Worm (Caenorhabditis elegans): ENCODE results near the gene C10E2.5.

The C10E2.5 gene

DNA sequence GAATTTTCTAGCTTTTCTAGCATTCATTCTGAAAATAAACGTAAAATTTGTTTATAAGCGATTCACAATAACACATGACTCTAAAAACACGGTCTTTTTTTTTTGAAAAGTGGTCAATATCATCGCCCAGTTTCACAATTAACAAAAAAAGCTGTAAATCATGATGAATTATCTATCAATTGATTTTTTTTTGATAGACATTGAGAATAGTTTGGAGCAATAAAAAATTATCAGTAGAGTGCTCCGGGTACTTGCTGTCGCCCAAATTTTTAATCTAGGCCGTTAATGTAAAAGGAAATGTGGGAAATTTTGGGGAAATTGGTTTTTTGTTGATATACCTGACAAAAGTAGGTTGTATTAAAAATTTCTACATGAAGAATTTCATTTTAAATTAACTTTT lies 19.0 kb upstream of the C10E2.5 start:
- TF ChIP-seq nhr-80 (tag; optimal IDR thresholded peaks at IDR 0.05) (peak; percentile 46), F49E8.2 (tag; optimal IDR thresholded peaks at IDR 0.05; ENCODE audit: insufficient read depth) (no peak)

DNA sequence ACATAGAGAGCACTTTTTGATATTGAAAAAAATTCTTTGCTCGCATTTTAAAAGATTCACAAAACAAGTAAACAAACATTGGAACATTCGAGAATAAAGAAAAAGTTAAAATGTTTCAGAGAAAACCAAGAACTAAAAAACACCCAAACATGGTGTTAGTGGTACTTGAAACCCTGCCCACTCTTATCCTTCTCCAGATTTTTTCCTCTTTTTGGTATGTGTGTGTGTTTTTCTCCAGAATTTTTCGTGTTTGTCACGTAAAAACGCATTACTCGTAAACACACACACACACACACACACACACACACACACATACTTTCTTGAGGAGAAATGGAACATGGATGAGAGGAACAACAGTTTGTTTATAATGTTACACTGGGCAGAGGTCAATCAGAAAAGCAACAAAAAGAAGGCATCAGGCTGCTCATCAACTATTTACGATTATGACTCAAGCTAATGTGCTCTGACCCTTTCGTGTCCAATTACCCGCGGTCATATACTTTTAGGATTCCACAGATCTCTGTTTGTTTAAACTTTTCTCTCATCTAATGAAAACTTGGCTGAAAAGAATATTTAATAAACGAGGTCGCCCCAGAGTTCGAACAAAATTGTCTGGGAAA lies 17.8 kb upstream of the C10E2.5 start:
- peak; percentile 66 for TF ChIP-seq ceh-27 (GFP tag; optimal IDR thresholded peaks at IDR 0.05)
- TF ChIP-seq ceh-91 (GFP tag; IDR thresholded peaks at IDR 0.05), result no peak

DNA sequence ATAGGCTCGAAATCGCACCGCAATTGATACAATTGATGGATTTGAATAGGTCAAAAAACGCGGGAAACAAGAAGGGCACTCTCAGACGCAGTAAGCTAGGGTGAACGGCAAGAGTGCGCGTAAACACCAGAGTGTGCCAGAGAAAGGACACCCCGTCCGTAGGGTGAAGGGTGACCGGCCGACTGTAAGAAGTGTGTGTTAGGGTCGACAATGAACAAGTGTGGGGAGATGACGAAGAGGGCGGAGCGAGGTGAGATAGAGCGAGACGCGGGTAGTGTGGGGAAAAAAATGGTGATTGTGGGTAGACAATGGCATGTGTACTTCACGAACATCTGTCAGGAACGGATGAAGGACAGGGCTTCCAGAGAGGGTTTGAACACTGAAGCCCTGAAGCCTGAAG lies 16.5 kb upstream of the C10E2.5 start:
- 0 out of 2 replicates have a peak, but pooled peaks have one; percentile 28 for TF ChIP-seq dox-1 (GFP tag; IDR thresholded peaks at IDR 0.05)
- 0 out of 2 replicates have a peak, but pooled peaks have one; percentile 25 for TF ChIP-seq K11D2.4 (GFP tag; IDR thresholded peaks at IDR 0.05)
- TF ChIP-seq aptf-2 (GFP tag; conservative IDR thresholded peaks at IDR 0.05), result no peak
- peak; percentile 44; the same call in 1 of the 2 replicates for TF ChIP-seq zfh-2 (GFP tag; conservative IDR thresholded peaks at IDR 0.05)
- TF ChIP-seq mel-28 (tag; optimal IDR thresholded peaks at IDR 0.05; ENCODE audit: borderline replicate concordance), result no peak
- 0 out of 2 replicates have a peak, but pooled peaks have one; percentile 29 for TF ChIP-seq Y95B8A.8 (GFP tag; IDR thresholded peaks at IDR 0.05)
- no peak; the same call in 1 of the 2 replicates for TF ChIP-seq hmg-1.2 (GFP tag; IDR thresholded peaks at IDR 0.05)
- no peak for TF ChIP-seq tbx-9 (tag; optimal IDR thresholded peaks at IDR 0.05; ENCODE audit: borderline replicate concordance)
- no peak for TF ChIP-seq aptf-3 (GFP tag; IDR thresholded peaks at IDR 0.05)

DNA sequence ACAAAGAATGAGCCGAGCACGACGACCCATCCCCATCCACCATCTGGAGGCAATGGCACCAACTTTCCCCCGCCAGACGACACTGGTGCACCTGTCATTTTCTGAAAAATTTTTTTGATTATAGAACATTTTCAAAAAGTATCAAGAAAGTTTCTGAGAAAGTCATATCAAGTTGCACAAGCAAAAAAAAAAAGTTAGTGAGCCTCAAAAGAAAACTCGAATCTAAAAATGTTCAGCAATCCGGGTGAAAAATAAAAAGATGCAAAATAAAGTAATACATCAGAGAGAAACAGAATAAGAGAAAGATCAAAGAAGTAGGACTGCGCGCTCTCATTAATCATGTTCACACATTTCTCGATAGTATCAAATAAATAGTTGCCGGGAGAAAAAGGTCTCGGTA lies 16.0 kb upstream of the C10E2.5 start, which contains the start of gene mct-6:
mct-6 (minus strand) TSS at position 101 of the 400 bp plus-strand sequence.
- TF ChIP-seq ceh-27 (GFP tag; optimal IDR thresholded peaks at IDR 0.05), result no peak
- no peak for TF ChIP-seq nhr-179 (tag; optimal IDR thresholded peaks at IDR 0.05)
- no peak for TF ChIP-seq ekl-4 (GFP tag; IDR thresholded peaks at IDR 0.05)

DNA sequence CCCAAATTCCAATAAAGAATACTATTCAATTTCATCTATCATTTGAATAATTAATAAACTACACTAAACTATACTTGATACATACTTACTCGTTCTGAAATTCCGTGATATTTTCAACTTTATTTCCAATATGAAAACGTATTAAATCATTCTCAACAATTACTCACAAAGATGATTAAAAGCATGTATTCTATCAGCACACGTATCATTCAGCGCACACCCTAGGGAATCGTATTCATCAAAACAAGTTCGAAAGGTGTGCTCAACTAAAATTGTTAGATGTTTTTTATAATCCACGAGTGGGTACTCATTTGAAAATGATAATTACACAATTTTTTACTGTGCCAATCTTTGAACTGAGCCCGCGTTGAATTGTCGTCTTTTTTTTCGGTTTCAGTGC lies 8.2 kb upstream of the C10E2.5 start, which contains the start of gene C10E2.1:
C10E2.1 (plus strand) TSS at position 301 of the 400 bp plus-strand sequence.
- TF ChIP-seq rec-8 (tag; optimal IDR thresholded peaks at IDR 0.05) (no peak), mes-4 (tag; optimal IDR thresholded peaks at IDR 0.05) (no peak), nhr-90 (tag; optimal IDR thresholded peaks at IDR 0.05) (no peak), somi-1 (GFP tag; optimal IDR thresholded peaks at IDR 0.05) (no peak), mxl-1 (tag; optimal IDR thresholded peaks at IDR 0.05) (no peak), gei-17 (GFP tag; optimal IDR thresholded peaks at IDR 0.05) (no peak), hrde-1 (tag; optimal IDR thresholded peaks at IDR 0.05; ENCODE audit: borderline replicate concordance) (no peak), tlf-1 (GFP tag; optimal IDR thresholded peaks at IDR 0.05) (no peak), F22D6.2 (tag; optimal IDR thresholded peaks at IDR 0.05) (no peak), lir-1 (GFP tag; conservative IDR thresholded peaks at IDR 0.05) (no peak), nfyb-1 (GFP tag; IDR thresholded peaks at IDR 0.05) (no peak), ceh-79 (tag; optimal IDR thresholded peaks at IDR 0.05) (no peak), F57C9.4 (tag; optimal IDR thresholded peaks at IDR 0.05) (no peak), F33H1.4 (GFP tag; IDR thresholded peaks at IDR 0.05) (no peak), repo-1 (tag; optimal IDR thresholded peaks at IDR 0.05) (no peak), B0336.3 (GFP tag; IDR thresholded peaks at IDR 0.05) (no peak), lsy-27 (tag; optimal IDR thresholded peaks at IDR 0.05; ENCODE audit: borderline replicate concordance, insufficient read depth) (no peak), ccch-3 (GFP tag; optimal IDR thresholded peaks at IDR 0.05) (no peak)
